Fruit fly (Drosophila melanogaster): Measurements from ENCODE around the gene hid.

hid gene

dm6 chr3L:18225446-18226380, 40.3 kb upstream of the hid start (continued):
- peak; percentile 67 for TF ChIP-seq CG32772 (GFP tag; IDR thresholded peaks at IDR 0.05)
- no peak for TF ChIP-seq pan (optimal IDR thresholded peaks at IDR 0.05)
- no peak for TF ChIP-seq pan (GFP tag; optimal IDR thresholded peaks at IDR 0.05 in 1 of 2, IDR thresholded peaks at IDR 0.05 in 1 of 2)
- TF ChIP-seq Atf6 (GFP tag; IDR thresholded peaks at IDR 0.05): no peak; the same call in 1 of the 2 replicates
- TF ChIP-seq CG14710 (tag; optimal IDR thresholded peaks at IDR 0.05): peak; percentile 77
- no peak for TF ChIP-seq Nf-YC (tag; optimal IDR thresholded peaks at IDR 0.05)
- TF ChIP-seq onecut (GFP tag; IDR thresholded peaks at IDR 0.05): no peak; the same call in 1 of the 2 replicates
- 0 out of 3 replicates have a peak, but pooled peaks have one; percentile 20 for TF ChIP-seq z (GFP tag; IDR thresholded peaks at IDR 0.05)
- no peak for TF ChIP-seq CG2129 (GFP tag; IDR thresholded peaks at IDR 0.05; ENCODE audit: partially characterized antibody)
- TF ChIP-seq Fer2 (tag; optimal IDR thresholded peaks at IDR 0.05): no peak
- TF ChIP-seq Blimp-1 (GFP tag; optimal IDR thresholded peaks at IDR 0.05): peak; percentile 97
- TF ChIP-seq CG3847 (GFP tag; IDR thresholded peaks at IDR 0.05): no peak
- TF ChIP-seq tap (tag; optimal IDR thresholded peaks at IDR 0.05): no peak
- no peak for TF ChIP-seq sc (optimal IDR thresholded peaks at IDR 0.05)
- peak; percentile 68 for TF ChIP-seq sc (GFP tag; optimal IDR thresholded peaks at IDR 0.05)
- TF ChIP-seq zfh2 (GFP tag; optimal IDR thresholded peaks at IDR 0.05): no peak
- TF ChIP-seq CG33213 (GFP tag; optimal IDR thresholded peaks at IDR 0.05): no peak
- no peak for TF ChIP-seq vnd (GFP tag; IDR thresholded peaks at IDR 0.05; ENCODE audit: partially characterized antibody)
- no peak for TF ChIP-seq abd-A (tag; optimal IDR thresholded peaks at IDR 0.05)
- no peak for TF ChIP-seq CHES-1-like (GFP tag; optimal IDR thresholded peaks at IDR 0.05)
- no peak for TF ChIP-seq Optix (GFP tag; IDR thresholded peaks at IDR 0.05)
- TF ChIP-seq stwl (tag; optimal IDR thresholded peaks at IDR 0.05): peak; percentile 15
- peak; percentile 48 for TF ChIP-seq tio (GFP tag; optimal IDR thresholded peaks at IDR 0.05)
- TF ChIP-seq cwo (GFP tag; optimal IDR thresholded peaks at IDR 0.05): no peak
- TF ChIP-seq CG11560 (tag; IDR thresholded peaks at IDR 0.05): no peak
- no peak for TF ChIP-seq CG6272 (GFP tag; IDR thresholded peaks at IDR 0.05)
- TF ChIP-seq sr (GFP tag; IDR thresholded peaks at IDR 0.05): no peak
- TF ChIP-seq CG30020 (tag; optimal IDR thresholded peaks at IDR 0.05): peak; percentile 11
- no peak for TF ChIP-seq CG13894 (tag; optimal IDR thresholded peaks at IDR 0.05)
- TF ChIP-seq HLH4C (GFP tag; IDR thresholded peaks at IDR 0.05; ENCODE audit: partially characterized antibody): no peak
- TF ChIP-seq CG7987 (GFP tag; optimal IDR thresholded peaks at IDR 0.05): no peak
- TF ChIP-seq dan (GFP tag; IDR thresholded peaks at IDR 0.05): no peak
- no peak for TF ChIP-seq CG8478 (optimal IDR thresholded peaks at IDR 0.05)
- TF ChIP-seq CG31224 (GFP tag; IDR thresholded peaks at IDR 0.05): no peak
- TF ChIP-seq gro (GFP tag; optimal IDR thresholded peaks at IDR 0.05): no peak
- peak; percentile 47 for TF ChIP-seq Xbp1 (GFP tag; optimal IDR thresholded peaks at IDR 0.05)
- peak; percentile 77 for TF ChIP-seq CG1603 (tag; optimal IDR thresholded peaks at IDR 0.05)
- TF ChIP-seq Opbp (GFP tag; IDR thresholded peaks at IDR 0.05; ENCODE audit: partially characterized antibody): no peak
- TF ChIP-seq CG7839 (tag; optimal IDR thresholded peaks at IDR 0.05): peak; percentile 56
- TF ChIP-seq scrt (GFP tag; optimal IDR thresholded peaks at IDR 0.05): no peak
- TF ChIP-seq CG32532 (GFP tag; IDR thresholded peaks at IDR 0.05): no peak
- peak in 1 of 3 experiments; percentile 87 for TF ChIP-seq lola (GFP tag; optimal IDR thresholded peaks at IDR 0.05)
- TF ChIP-seq Gsc (GFP tag; IDR thresholded peaks at IDR 0.05): no peak
- peak; percentile 67 for TF ChIP-seq Med (GFP tag)
- no peak for TF ChIP-seq bigmax (GFP tag; optimal IDR thresholded peaks at IDR 0.05)
- no peak for TF ChIP-seq cg (GFP tag; optimal IDR thresholded peaks at IDR 0.05)
- TF ChIP-seq emc (GFP tag; optimal IDR thresholded peaks at IDR 0.05): no peak
- peak; percentile 62; the same call in 1 of the 3 replicates for TF ChIP-seq so (GFP tag; IDR thresholded peaks at IDR 0.05)
- no peak for TF ChIP-seq gsb (GFP tag; IDR thresholded peaks at IDR 0.05)

Measured in whole organism, embryonic.